Worm (Caenorhabditis elegans) whole organism, early embryonic: ENCODE measurements around the gene nhr-107.

Experiments
- ama-1 ChIP-seq: fragments of 150-350 bp; optimal IDR thresholded peaks from 2 replicates; lab custom pipeline; 2014
- ceh-13 ChIP-seq: fragments of 200-800 bp; sonication (Bioruptor generic); optimal IDR thresholded peaks from 2 replicates; lab custom pipeline; 2018; ENCODE audit warnings: mild to moderate bottlenecking, missing genetic modification characterization, missing compliant biosample characterization
- ceh-36 ChIP-seq: sonication (generic microtip); optimal IDR thresholded peaks from 2 replicates; lab custom pipeline; 2016; ENCODE audit warnings: missing genetic modification characterization, inconsistent platforms, missing compliant biosample characterization
- hmbx-1 ChIP-seq: sonication (generic microtip); optimal IDR thresholded peaks from 2 replicates; lab custom pipeline; 2016; ENCODE audit warnings: mild to moderate bottlenecking, missing genetic modification characterization, missing compliant biosample characterization
- pes-1 ChIP-seq: fragments of 200-800 bp; sonication (Bioruptor generic); IDR thresholded peaks from 2 replicates; pipeline ENCODE4 v1.3.6; 2022; ENCODE audit warnings: missing genetic modification reagents, missing genetic modification characterization, missing compliant biosample characterization
- sea-1 ChIP-seq: fragments of 200-800 bp; sonication (Bioruptor generic); conservative IDR thresholded peaks from 2 replicates; pipeline ENCODE4 v1.3.6; 2022; ENCODE audit warnings: missing genetic modification characterization, missing compliant biosample characterization

ce11 chrV:6953797-6954196 is 43.1 kb downstream of the nhr-107 start, which contains the start of gene srg-31:
- TF ChIP-seq sea-1 (GFP tag; lab: Robert Waterston, UW) (no peak), ceh-13 (GFP tag; lab: Kevin White, UChicago) (no peak), ceh-36 (tag; lab: Kevin White, UChicago) (no peak), pes-1 (no peak), hmbx-1 (no peak), ama-1 (lab: Kevin White, UChicago) (no peak)
